Worm (Caenorhabditis elegans) whole organism, young adult: Measurements from ENCODE around the gene Y26G10.4.

Experiments used
- Y79H2A.3 ChIP-seq: fragments of 200-800 bp; sonication (Bioruptor generic); conservative IDR thresholded peaks from 2 replicates; pipeline ENCODE4 v1.3.6; 2022; ENCODE audit warnings: missing genetic modification reagents, missing genetic modification characterization, missing compliant biosample characterization
- attf-3 ChIP-seq: fragments of 200-800 bp; sonication (Bioruptor generic); conservative IDR thresholded peaks from 2 replicates; pipeline ENCODE4 v1.3.6; 2022; ENCODE audit warnings: missing genetic modification reagents, missing genetic modification characterization, missing compliant biosample characterization
- cebp-1 ChIP-seq, 2 experiments: fragments of 200-800 bp in 1 of 2; sonication (Bioruptor generic) in 1 of 2; sonication (generic microtip) in 1 of 2; IDR thresholded peaks in 1 of 2; optimal IDR thresholded peaks in 1 of 2; 2 replicates each; pipeline versions ENCODE4 v1.3.6 to Lab custom; 2017 to 2022; ENCODE audit warnings: missing compliant biosample characterization in 2 of 2, missing genetic modification characterization in 2 of 2, mild to moderate bottlenecking in 1 of 2, missing genetic modification reagents in 1 of 2, moderate library complexity in 1 of 2
- ceh-100 ChIP-seq: fragments of 200-800 bp; sonication (Bioruptor generic); IDR thresholded peaks from 2 replicates; pipeline ENCODE4 v1.3.6; 2022; ENCODE audit warnings: missing genetic modification reagents, missing genetic modification characterization, missing compliant biosample characterization
- ceh-27 ChIP-seq: fragments of 200-800 bp; sonication (Bioruptor generic); optimal IDR thresholded peaks from 2 replicates; lab custom pipeline; 2018; ENCODE audit warnings: mild to moderate bottlenecking, missing genetic modification characterization, moderate library complexity, missing compliant biosample characterization
- fkh-3 ChIP-seq: sonication (generic microtip); optimal IDR thresholded peaks from 2 replicates; lab custom pipeline; 2016; ENCODE audit warnings: mild to moderate bottlenecking, missing genetic modification characterization, missing compliant biosample characterization
- lin-40 ChIP-seq: sonication (generic microtip); optimal IDR thresholded peaks from 2 replicates; lab custom pipeline; 2016; ENCODE audit warnings: missing genetic modification characterization, mild to moderate bottlenecking, missing compliant biosample characterization, missing genotype, missing genetic modification reagents
- nfyb-1 ChIP-seq: fragments of 200-800 bp; sonication (Bioruptor generic); IDR thresholded peaks from 2 replicates; pipeline ENCODE4 v1.3.6; 2022; ENCODE audit warnings: missing genetic modification reagents, missing genetic modification characterization, missing compliant biosample characterization
- nhr-90 ChIP-seq: sonication (generic microtip); optimal IDR thresholded peaks from 2 replicates; lab custom pipeline; 2016; ENCODE audit warnings: missing genotype, mild to moderate bottlenecking, missing genetic modification characterization, missing compliant biosample characterization
- tlf-1 ChIP-seq: fragments of 200-800 bp; sonication (Bioruptor generic); optimal IDR thresholded peaks from 2 replicates; lab custom pipeline; 2018; ENCODE audit warnings: mild to moderate bottlenecking, missing genetic modification characterization, missing compliant biosample characterization

DNA sequence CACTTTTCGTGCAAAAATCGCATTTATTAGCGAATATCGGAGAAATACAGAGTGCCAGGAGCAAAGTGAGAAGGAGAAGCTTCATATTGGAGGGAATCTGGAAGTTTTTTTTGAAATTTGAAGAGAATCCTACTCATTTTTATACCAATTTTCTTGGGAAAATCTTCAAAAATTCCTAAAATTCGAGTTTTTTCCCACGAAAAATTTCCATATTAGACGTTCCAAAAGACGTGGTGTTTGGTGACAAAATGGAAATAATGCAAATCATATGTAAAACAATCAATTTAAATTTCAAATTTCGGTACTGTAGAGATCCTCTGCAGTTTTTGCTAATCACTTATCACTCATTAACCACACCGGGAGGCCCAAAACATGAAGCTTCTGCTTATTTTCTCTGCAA, 14.1 kb downstream of the Y26G10.4 start, which contains the start of the genes F59A1.16 and F59A1.6:
- TF ChIP-seq cebp-1 (GFP tag; IDR thresholded peaks at IDR 0.05; lab: Robert Waterston, UW) (no peak), cebp-1 (tag; optimal IDR thresholded peaks at IDR 0.05; lab: Kevin White, UChicago) (no peak), tlf-1 (GFP tag; lab: Kevin White, UChicago) (no peak), ceh-100 (GFP tag; lab: Robert Waterston, UW) (no peak), nfyb-1 (no peak), Y79H2A.3 (GFP tag; lab: Robert Waterston, UW) (no peak), fkh-3 (tag; lab: Kevin White, UChicago) (no peak), ceh-27 (no peak), attf-3 (GFP tag; lab: Robert Waterston, UW) (no peak), nhr-90 (no peak), lin-40 (tag; lab: Kevin White, UChicago) (no peak)
